Fruit fly (Drosophila melanogaster): Measurements from ENCODE around the gene chico.

Gene chico

dm6 chr2L:10260750-10261493 lies 14.0 kb upstream of the chico start, which contains the start of gene Pten (continued):
- TF ChIP-seq CG33557 (GFP tag; optimal IDR thresholded peaks at IDR 0.05), result no peak
- TF ChIP-seq CG6765 (GFP tag; optimal IDR thresholded peaks at IDR 0.05), result peak; percentile 37
- peak; percentile 68 for TF ChIP-seq dmrt11E (tag; optimal IDR thresholded peaks at IDR 0.05)
- no peak for TF ChIP-seq CG9797 (GFP tag; optimal IDR thresholded peaks at IDR 0.05)
- peak; percentile 57 for TF ChIP-seq sug (tag; optimal IDR thresholded peaks at IDR 0.05)
- TF ChIP-seq Ets65A (GFP tag), result peak; percentile 95
- TF ChIP-seq HHEX (GFP tag; optimal IDR thresholded peaks at IDR 0.05), result no peak
- TF ChIP-seq insv (GFP tag; optimal IDR thresholded peaks at IDR 0.05), result no peak
- TF ChIP-seq CG33213 (GFP tag; optimal IDR thresholded peaks at IDR 0.05), result peak; percentile 57
- no peak for TF ChIP-seq CG7839 (tag; optimal IDR thresholded peaks at IDR 0.05)
- 0 out of 2 replicates have a peak, but pooled peaks have one; percentile 50 for TF ChIP-seq esg (GFP tag; conservative IDR thresholded peaks at IDR 0.05)
- TF ChIP-seq CG11398 (GFP tag; optimal IDR thresholded peaks at IDR 0.05), result peak; percentile 49
- no peak for TF ChIP-seq peb (GFP tag; IDR thresholded peaks at IDR 0.05)
- no peak for TF ChIP-seq ro (GFP tag; IDR thresholded peaks at IDR 0.05)
- no peak for TF ChIP-seq tio (GFP tag; optimal IDR thresholded peaks at IDR 0.05)
- peak; percentile 80 for TF ChIP-seq scrt (GFP tag; optimal IDR thresholded peaks at IDR 0.05)
- peak; percentile 66; the same call in 2 of the 3 replicates for TF ChIP-seq Doc3 (GFP tag; IDR thresholded peaks at IDR 0.05; ENCODE audit: partially characterized antibody)
- peak; percentile 83 for TF ChIP-seq inv (GFP tag; IDR thresholded peaks at IDR 0.05; ENCODE audit: partially characterized antibody)
- peak; percentile 44; the same call in 1 of the 2 replicates for TF ChIP-seq CG17328 (GFP tag; IDR thresholded peaks at IDR 0.05)
- TF ChIP-seq shn (GFP tag; optimal IDR thresholded peaks at IDR 0.05), result peak; percentile 5
- no peak for TF ChIP-seq Nf-YB (GFP tag; optimal IDR thresholded peaks at IDR 0.05)
- peak; percentile 64 for TF ChIP-seq CG1602 (GFP tag; optimal IDR thresholded peaks at IDR 0.05)
- peak; percentile 50 for TF ChIP-seq D19B (GFP tag; optimal IDR thresholded peaks at IDR 0.05)
- no peak for TF ChIP-seq CG8478 (optimal IDR thresholded peaks at IDR 0.05)
- TF ChIP-seq Jarid2 (GFP tag; optimal IDR thresholded peaks at IDR 0.05), result no peak
- no peak for TF ChIP-seq gcm2 (GFP tag; optimal IDR thresholded peaks at IDR 0.05)
- 0 out of 2 replicates have a peak, but pooled peaks have one; percentile 54 for TF ChIP-seq sob (GFP tag; IDR thresholded peaks at IDR 0.05)
- peak; percentile 7 for TF ChIP-seq lbe (GFP tag; optimal IDR thresholded peaks at IDR 0.05)
- no peak for TF ChIP-seq run (tag; optimal IDR thresholded peaks at IDR 0.05)
- peak; percentile 83 for TF ChIP-seq CG2712 (tag; optimal IDR thresholded peaks at IDR 0.05)
- TF ChIP-seq CG3995 (GFP tag; optimal IDR thresholded peaks at IDR 0.05), result peak; percentile 5
- TF ChIP-seq Optix (GFP tag; IDR thresholded peaks at IDR 0.05), result no peak
- TF ChIP-seq Antp (GFP tag; optimal IDR thresholded peaks at IDR 0.05), result no peak
- 0 out of 2 replicates have a peak, but pooled peaks have one; percentile 21 for TF ChIP-seq wdn (GFP tag; IDR thresholded peaks at IDR 0.05)
- peak; percentile 54; the same call in 1 of the 2 replicates for TF ChIP-seq Awh (GFP tag; IDR thresholded peaks at IDR 0.05)
- TF ChIP-seq onecut (GFP tag; IDR thresholded peaks at IDR 0.05), result no peak; the same call in 1 of the 2 replicates
- peak; percentile 90 for TF ChIP-seq CG9727 (GFP tag; optimal IDR thresholded peaks at IDR 0.05)
- peak; percentile 39 for TF ChIP-seq NK7.1 (GFP tag; optimal IDR thresholded peaks at IDR 0.05)
- peak; percentile 89; the same call in 2 of the 3 replicates for TF ChIP-seq CG17361 (GFP tag; IDR thresholded peaks at IDR 0.05)
- no peak for TF ChIP-seq cwo (GFP tag; optimal IDR thresholded peaks at IDR 0.05)
- TF ChIP-seq CG2889 (GFP tag; IDR thresholded peaks at IDR 0.05), result no peak
- no peak; the same call in 2 of the 3 replicates for TF ChIP-seq dysf (GFP tag; IDR thresholded peaks at IDR 0.05)
- TF ChIP-seq croc (GFP tag; conservative IDR thresholded peaks at IDR 0.05), result peak; percentile 31; the same call in 2 of the 3 replicates
- no peak for TF ChIP-seq hkb (optimal IDR thresholded peaks at IDR 0.05)
- peak; percentile 59; the same call in 1 of the 2 replicates for TF ChIP-seq hkb (GFP tag; IDR thresholded peaks at IDR 0.05)
- peak; percentile 69 for TF ChIP-seq Ets97D (GFP tag; optimal IDR thresholded peaks at IDR 0.05)
- peak; percentile 64 for TF ChIP-seq maf-S (GFP tag; optimal IDR thresholded peaks at IDR 0.05)
- peak; percentile 87; the same call in 2 of the 3 replicates for TF ChIP-seq hb (GFP tag; IDR thresholded peaks at IDR 0.05; ENCODE audit: partially characterized antibody)
- no peak for TF ChIP-seq CG15073 (GFP tag; optimal IDR thresholded peaks at IDR 0.05)
- TF ChIP-seq CG2199 (GFP tag; IDR thresholded peaks at IDR 0.05), result no peak
